Fruit fly (Drosophila melanogaster) whole organism, embryonic: ENCODE results near the gene CG33768.

Source experiments
- Antp ChIP-seq: fragments of 200-800 bp; sonication (Bioruptor generic); optimal IDR thresholded peaks from 3 replicates; lab custom pipeline; 2016; ENCODE audit warnings: missing biosample characterization, missing genetic modification characterization
- CG13123 ChIP-seq: fragments of 200-800 bp; sonication (Bioruptor generic); optimal IDR thresholded peaks from 2 replicates; lab custom pipeline; 2016; ENCODE audit warnings: missing biosample characterization, missing genetic modification characterization
- CG17361 ChIP-seq: fragments of 200-800 bp; sonication (Bioruptor generic); IDR thresholded peaks from 3 replicates; pipeline ENCODE4 v1.3.6; 2022; ENCODE audit warnings: missing biosample characterization, missing genetic modification characterization
- CG2120 ChIP-seq: fragments of 200-800 bp; sonication (Bioruptor generic); optimal IDR thresholded peaks from 3 replicates; lab custom pipeline; 2016; ENCODE audit warnings: missing biosample characterization, missing genetic modification characterization
- CG8924 ChIP-seq: fragments of 200-800 bp; optimal IDR thresholded peaks from 3 replicates; lab custom pipeline; 2019; ENCODE audit warnings: missing biosample characterization, mild to moderate bottlenecking, missing genetic modification characterization, moderate library complexity
- Camta ChIP-seq: fragments of 200-800 bp; sonication (Bioruptor generic); optimal IDR thresholded peaks from 2 replicates; lab custom pipeline; 2016; ENCODE audit warnings: missing biosample characterization, missing genetic modification characterization
- GATAe ChIP-seq: fragments of 200-800 bp; sonication (Bioruptor generic); conservative IDR thresholded peaks from 2 replicates; pipeline ENCODE4 v1.3.6; 2022; ENCODE audit warnings: missing biosample characterization, missing genetic modification characterization
- Lpt ChIP-seq: fragments of >200 bp; optimal IDR thresholded peaks from 2 replicates; lab custom pipeline; 2018; ENCODE audit warnings: missing biosample characterization, missing genetic modification characterization
- Rfx ChIP-seq: fragments of 200-800 bp; sonication (Bioruptor generic); IDR thresholded peaks from 2 replicates; pipeline ENCODE4 v1.3.6; 2022; ENCODE audit warnings: missing biosample characterization, missing genetic modification characterization
- dmrt11E ChIP-seq: fragments of 200-800 bp; sonication (Bioruptor generic); optimal IDR thresholded peaks from 3 replicates; lab custom pipeline; 2018; ENCODE audit warnings: missing biosample characterization, mild to moderate bottlenecking, missing genetic modification characterization, moderate library complexity
- fu2 ChIP-seq: fragments of 200-800 bp; sonication (Bioruptor generic); optimal IDR thresholded peaks from 2 replicates; lab custom pipeline; 2016; ENCODE audit warnings: missing biosample characterization, missing genetic modification characterization
- h ChIP-seq: fragments of >200 bp; optimal IDR thresholded peaks from 2 replicates; lab custom pipeline; 2017
- jumu ChIP-seq: fragments of 200-800 bp; sonication (Bioruptor generic); optimal IDR thresholded peaks from 3 replicates; lab custom pipeline; 2016; ENCODE audit warnings: missing biosample characterization, missing genetic modification characterization
- zfh1 ChIP-seq: fragments of 200-800 bp; sonication (Bioruptor generic); IDR thresholded peaks from 3 replicates; pipeline ENCODE4 v1.3.6; 2022; ENCODE audit warnings: missing biosample characterization, missing genetic modification characterization

dm6 chr3L:22686987-22687386 lies 40.0 kb downstream of the CG33768 start, which contains the start of the genes CG14455 and CG14456:
- TF ChIP-seq zfh1 (no peak), jumu (GFP tag; lab: Kevin White, UChicago) (no peak), CG2120 (GFP tag; lab: Kevin White, UChicago) (no peak), Lpt (GFP tag; lab: Kevin White, UChicago) (no peak), fu2 (GFP tag; lab: Kevin White, UChicago) (no peak), h (lab: Kevin White, UChicago) (no peak), dmrt11E (tag; lab: Kevin White, UChicago) (no peak), CG17361 (no peak), CG8924 (no peak), Camta (GFP tag; lab: Kevin White, UChicago) (no peak), GATAe (GFP tag; lab: Robert Waterston, UW) (no peak), Rfx (GFP tag; lab: Robert Waterston, UW) (no peak), Antp (GFP tag; lab: Kevin White, UChicago) (no peak), CG13123 (GFP tag; lab: Kevin White, UChicago) (no peak)
